Fruit fly (Drosophila melanogaster) whole organism: Measurements from ENCODE around the gene CG6790.

Experiments
- Dll ChIP-seq: fragments of >200 bp; optimal IDR thresholded peaks from 2 replicates; lab custom pipeline; 2017
- usp ChIP-seq: fragments of >200 bp; optimal IDR thresholded peaks from 2 replicates; lab custom pipeline; 2017; ENCODE audit warnings: missing biosample characterization, missing genetic modification characterization, mixed read lengths

DNA sequence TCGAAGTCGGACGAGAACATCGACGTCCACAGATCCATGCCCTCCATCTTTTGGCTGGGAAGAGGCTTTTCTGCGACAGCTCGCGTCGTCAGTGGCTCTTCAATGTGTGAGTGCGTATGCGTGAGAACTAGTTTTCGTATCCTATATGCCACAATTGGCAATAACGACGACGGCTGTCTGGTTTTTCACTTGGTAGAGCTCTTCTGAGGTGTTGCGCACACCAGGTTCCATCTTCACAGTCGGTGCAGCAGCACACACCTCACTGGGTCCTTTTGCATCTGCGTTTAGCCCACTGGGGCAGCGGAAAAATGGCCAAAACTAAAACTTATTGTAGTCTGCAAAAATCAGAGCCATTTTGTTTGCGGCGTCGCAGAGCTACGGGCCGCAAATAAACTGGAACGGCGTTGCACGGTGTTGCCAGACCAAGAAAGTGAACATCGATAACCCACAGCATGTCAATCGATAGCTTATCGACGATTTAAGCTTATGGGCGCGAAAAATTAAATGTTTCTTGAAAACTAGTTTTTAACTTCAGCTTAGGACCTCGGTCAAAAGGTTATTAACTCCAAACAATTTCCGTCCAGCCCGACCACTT, 11.3 kb upstream of the CG6790 start, which contains the start of gene CG6791:
- no peak for TF ChIP-seq Dll (lab: Kevin White, UChicago)
- no peak for TF ChIP-seq usp (GFP tag; lab: Kevin White, UChicago)
